Worm (Caenorhabditis elegans) whole organism, mixed stage, embryonic: ENCODE results near the gene F20C5.6.
A peak's percentile ranks its signal among the peaks of the same experiment; 100 is the strongest.

Experiments used
- M03D4.4 ChIP-seq: sonication (generic microtip); optimal IDR thresholded peaks from 2 replicates; lab custom pipeline; 2017; ENCODE audit warnings: mild to moderate bottlenecking, missing genetic modification characterization, missing compliant biosample characterization
- bed-3 ChIP-seq: fragments of 200-800 bp; sonication (Bioruptor generic); optimal IDR thresholded peaks from 3 replicates; lab custom pipeline; 2018; ENCODE audit warnings: mild to moderate bottlenecking, missing genetic modification characterization, moderate library complexity, missing compliant biosample characterization
- blmp-1 ChIP-seq: fragments of 150-350 bp; optimal IDR thresholded peaks from 2 replicates; lab custom pipeline; 2014; ENCODE audit warnings: missing biosample characterization, missing genetic modification characterization
- ceh-43 ChIP-seq: fragments of 200-800 bp; sonication (Bioruptor generic); optimal IDR thresholded peaks from 2 replicates; lab custom pipeline; 2018; ENCODE audit warnings: mild to moderate bottlenecking, missing genetic modification characterization, moderate library complexity, missing compliant biosample characterization
- ceh-83 ChIP-seq: fragments of 200-800 bp; sonication (Bioruptor generic); optimal IDR thresholded peaks from 2 replicates; lab custom pipeline; 2018; ENCODE audit warnings: mild to moderate bottlenecking, missing genetic modification characterization, missing compliant biosample characterization
- ces-1 ChIP-seq: fragments of 150-350 bp; optimal IDR thresholded peaks from 2 replicates; lab custom pipeline; 2014; ENCODE audit warnings: missing biosample characterization, missing genetic modification reagents, missing genetic modification characterization
- cnd-1 ChIP-seq: fragments of 200-800 bp; sonication (Bioruptor generic); optimal IDR thresholded peaks from 2 replicates; lab custom pipeline; 2018; ENCODE audit warnings: mild to moderate bottlenecking, missing genetic modification characterization, missing compliant biosample characterization
- drap-1 ChIP-seq: fragments of 200-800 bp; sonication (Bioruptor generic); optimal IDR thresholded peaks from 3 replicates; lab custom pipeline; 2018; ENCODE audit warnings: mild to moderate bottlenecking, missing genetic modification characterization, missing compliant biosample characterization
- elt-1 ChIP-seq: sonication (generic microtip); optimal IDR thresholded peaks from 2 replicates; lab custom pipeline; 2017; ENCODE audit warnings: missing genetic modification characterization, mild to moderate bottlenecking, missing compliant biosample characterization, antibody characterized with exemption, moderate library complexity, borderline replicate concordance; ENCODE audit not compliant: insufficient read depth
- elt-3 ChIP-seq: fragments of 150-350 bp; optimal IDR thresholded peaks from 2 replicates; lab custom pipeline; 2014; ENCODE audit warnings: missing biosample characterization, missing genetic modification characterization
- flh-1 ChIP-seq: fragments of 200-800 bp; sonication (Bioruptor generic); optimal IDR thresholded peaks from 2 replicates; lab custom pipeline; 2018; ENCODE audit warnings: mild to moderate bottlenecking, missing genetic modification characterization, moderate library complexity, missing compliant biosample characterization
- ham-2 ChIP-seq: fragments of 200-800 bp; sonication (Bioruptor generic); optimal IDR thresholded peaks from 2 replicates; lab custom pipeline; 2018; ENCODE audit warnings: mild to moderate bottlenecking, missing genetic modification characterization, missing compliant biosample characterization
- hlh-1 ChIP-seq: fragments of 150-350 bp; optimal IDR thresholded peaks from 2 replicates; lab custom pipeline; 2014; ENCODE audit warnings: missing biosample characterization, missing genetic modification reagents, missing genetic modification characterization
- lin-13 ChIP-seq: fragments of 150-350 bp; optimal IDR thresholded peaks from 2 replicates; lab custom pipeline; 2014; ENCODE audit warnings: missing biosample characterization, missing genetic modification characterization
- lin-32 ChIP-seq: fragments of 200-800 bp; sonication (Bioruptor generic); optimal IDR thresholded peaks from 2 replicates; lab custom pipeline; 2018; ENCODE audit warnings: mild to moderate bottlenecking, missing genetic modification characterization, missing compliant biosample characterization
- lsy-2 ChIP-seq: fragments of 150-350 bp; optimal IDR thresholded peaks from 2 replicates; lab custom pipeline; 2014; ENCODE audit warnings: missing biosample characterization, missing genetic modification characterization
- mab-5 ChIP-seq: fragments of 150-350 bp; optimal IDR thresholded peaks from 2 replicates; lab custom pipeline; 2014; ENCODE audit warnings: missing biosample characterization, missing genetic modification characterization
- mep-1 ChIP-seq: fragments of 150-350 bp; optimal IDR thresholded peaks from 2 replicates; lab custom pipeline; 2017; ENCODE audit warnings: missing biosample characterization, missing genetic modification reagents, missing genetic modification characterization, inconsistent platforms
- mls-2 ChIP-seq: sonication (generic microtip); optimal IDR thresholded peaks from 2 replicates; lab custom pipeline; 2016; ENCODE audit warnings: mild to moderate bottlenecking, missing genetic modification characterization, moderate library complexity, missing compliant biosample characterization
- nhr-12 ChIP-seq: fragments of 150-350 bp; optimal IDR thresholded peaks from 2 replicates; lab custom pipeline; 2014; ENCODE audit warnings: missing biosample characterization, missing genetic modification characterization
- nhr-2 ChIP-seq: fragments of 150-350 bp; optimal IDR thresholded peaks from 2 replicates; lab custom pipeline; 2014; ENCODE audit warnings: missing biosample characterization, missing genetic modification characterization
- nhr-237 ChIP-seq: fragments of 150-350 bp; optimal IDR thresholded peaks from 2 replicates; lab custom pipeline; 2014; ENCODE audit warnings: missing biosample characterization, missing genetic modification characterization
- nhr-28 ChIP-seq: fragments of 150-350 bp; optimal IDR thresholded peaks from 2 replicates; lab custom pipeline; 2014; ENCODE audit warnings: missing biosample characterization, missing genetic modification characterization
- nhr-76 ChIP-seq: sonication (generic microtip); optimal IDR thresholded peaks from 2 replicates; lab custom pipeline; 2017; ENCODE audit warnings: missing biosample characterization, missing genetic modification characterization
- pha-4 ChIP-seq: fragments of 150-350 bp; optimal IDR thresholded peaks from 2 replicates; lab custom pipeline; 2018; ENCODE audit warnings: missing biosample characterization, missing genetic modification reagents, missing genetic modification characterization
- sem-2 ChIP-seq: fragments of 200-800 bp; sonication (Bioruptor generic); optimal IDR thresholded peaks from 2 replicates; lab custom pipeline; 2018; ENCODE audit warnings: mild to moderate bottlenecking, missing genetic modification characterization, missing compliant biosample characterization
- snpc-4 ChIP-seq: fragments of 150-350 bp; optimal IDR thresholded peaks from 2 replicates; lab custom pipeline; 2014; ENCODE audit warnings: missing biosample characterization, missing genetic modification characterization
- sptf-1 ChIP-seq: sonication (generic microtip); optimal IDR thresholded peaks from 2 replicates; lab custom pipeline; 2017; ENCODE audit warnings: mild to moderate bottlenecking, missing genetic modification characterization, moderate library complexity, missing compliant biosample characterization
- tbx-8 ChIP-seq: fragments of 200-800 bp; sonication (Bioruptor generic); optimal IDR thresholded peaks from 2 replicates; lab custom pipeline; 2018; ENCODE audit warnings: mild to moderate bottlenecking, missing genetic modification characterization, moderate library complexity, missing compliant biosample characterization
- unc-120 ChIP-seq: sonication (generic microtip); optimal IDR thresholded peaks from 2 replicates; lab custom pipeline; 2017; ENCODE audit warnings: missing genetic modification characterization, missing compliant biosample characterization; ENCODE audit not compliant: poor library complexity, severe bottlenecking
- unc-39 ChIP-seq: fragments of 150-350 bp; optimal IDR thresholded peaks from 2 replicates; lab custom pipeline; 2014; ENCODE audit warnings: missing biosample characterization, missing genetic modification characterization
- unc-62 ChIP-seq: fragments of 150-350 bp; optimal IDR thresholded peaks from 2 replicates; lab custom pipeline; 2014; ENCODE audit warnings: missing biosample characterization, missing genetic modification reagents, missing genetic modification characterization
- zip-8 ChIP-seq: fragments of 150-350 bp; optimal IDR thresholded peaks from 2 replicates; lab custom pipeline; 2014; ENCODE audit warnings: missing biosample characterization, missing genetic modification characterization
- ztf-11 ChIP-seq: fragments of 150-350 bp; optimal IDR thresholded peaks from 2 replicates; lab custom pipeline; 2014; ENCODE audit warnings: missing biosample characterization, missing genetic modification characterization

The F20C5.6 gene

DNA sequence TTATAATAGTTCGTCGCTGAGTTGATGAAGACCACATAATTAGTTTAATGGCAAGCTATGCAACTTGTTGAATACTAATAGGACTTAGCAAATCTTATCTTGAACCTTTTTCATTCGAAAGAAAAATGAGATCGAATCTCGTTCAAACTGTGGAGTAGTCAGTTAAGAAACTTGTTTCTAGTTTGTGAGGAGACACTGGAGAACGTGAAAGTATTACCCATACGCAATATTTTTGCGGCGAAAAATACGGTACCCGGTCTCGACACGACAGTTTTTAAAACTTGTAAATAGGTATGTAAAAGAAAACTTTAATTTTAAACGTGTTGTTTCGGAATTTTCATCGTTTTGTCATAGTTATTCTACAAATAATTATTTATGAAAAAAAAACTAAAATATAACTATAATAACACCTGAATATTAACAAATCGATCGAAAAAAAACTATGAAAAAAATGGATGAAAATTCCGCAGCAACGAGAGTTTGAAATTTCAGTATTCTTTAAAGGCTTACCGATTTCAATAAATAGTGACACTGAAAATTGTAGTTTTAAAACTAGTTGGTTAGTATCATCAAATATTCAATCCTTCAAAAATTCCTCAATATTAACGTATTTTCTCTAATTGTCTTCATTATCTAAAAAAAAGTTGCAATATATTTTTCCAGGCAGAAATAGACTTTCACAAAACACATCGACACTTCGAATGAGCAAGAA lies 27.3 kb downstream of the F20C5.6 start, which contains the start of the genes F20C5.7 and parg-1:
Gene F20C5.7, minus strand, starts transcription at position 101 of the 712 bp plus-strand sequence.
Gene parg-1, plus strand, starts transcription at position 662 of the 712 bp plus-strand sequence.
- no peak for TF ChIP-seq nhr-76 (tag; lab: Kevin White, UChicago)
- no peak for TF ChIP-seq sptf-1 (tag; lab: Kevin White, UChicago)
- TF ChIP-seq tbx-8 (GFP tag; lab: Kevin White, UChicago) = no peak
- TF ChIP-seq elt-1 (tag; lab: Kevin White, UChicago) = no peak
- TF ChIP-seq snpc-4 (tag; lab: Kevin White, UChicago) = no peak
- no peak for TF ChIP-seq ztf-11 (tag; lab: Kevin White, UChicago)
- TF ChIP-seq nhr-2 = no peak
- no peak for TF ChIP-seq mab-5 (tag; lab: Kevin White, UChicago)
- TF ChIP-seq drap-1 (GFP tag; lab: Kevin White, UChicago) = no peak
- TF ChIP-seq lin-13 (tag; lab: Kevin White, UChicago) = no peak
- no peak for TF ChIP-seq pha-4 (tag; lab: Kevin White, UChicago)
- TF ChIP-seq unc-120 (tag; lab: Kevin White, UChicago) = no peak
- no peak for TF ChIP-seq unc-39 (tag; lab: Kevin White, UChicago)
- no peak for TF ChIP-seq cnd-1
- TF ChIP-seq M03D4.4 = no peak
- no peak for TF ChIP-seq nhr-237 (tag; lab: Kevin White, UChicago)
- no peak for TF ChIP-seq ham-2
- no peak for TF ChIP-seq ces-1 (GFP tag; lab: Kevin White, UChicago)
- TF ChIP-seq mep-1 = no peak

DNA sequence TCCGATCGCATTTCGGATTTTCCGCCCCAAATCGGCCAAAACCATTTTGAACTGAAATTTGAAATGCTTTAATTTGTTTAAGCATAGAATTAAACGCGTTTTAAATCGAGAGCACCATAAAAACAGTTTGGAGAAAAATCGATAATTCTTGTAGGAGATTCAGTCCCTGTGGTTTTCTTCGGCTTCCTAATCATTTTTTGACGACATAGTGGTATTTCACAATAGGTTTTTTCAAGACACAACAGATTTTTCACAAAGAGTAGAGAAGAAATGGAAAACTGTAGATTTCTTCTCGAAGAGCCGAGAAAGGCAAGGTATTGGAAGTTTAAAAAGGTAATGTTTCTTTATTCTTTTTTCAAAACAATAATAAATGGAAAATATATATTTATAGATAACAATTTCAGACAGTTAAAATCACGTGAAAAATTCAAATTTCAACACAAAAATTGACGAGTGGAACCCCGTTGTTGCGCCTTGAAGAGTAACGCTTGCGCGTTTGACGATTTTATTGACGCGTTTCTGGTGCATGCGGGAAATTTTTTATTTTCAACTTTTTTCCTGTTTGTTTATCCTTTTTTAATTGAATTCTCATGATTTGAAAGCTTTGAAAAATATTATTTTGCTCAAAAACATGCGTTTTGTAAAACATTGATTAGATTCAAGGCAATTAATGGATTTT lies 29.2 kb downstream of the F20C5.6 start, which contains the start of gene F21D5.7:
Gene F21D5.7, minus strand, starts transcription at position 51 of the 679 bp plus-strand sequence.
- TF ChIP-seq lsy-2 (tag; lab: Kevin White, UChicago) (peak; percentile 65), mep-1 (peak; percentile 49), unc-62 (GFP tag; lab: Kevin White, UChicago) (no peak), flh-1 (no peak), ces-1 (GFP tag; lab: Kevin White, UChicago) (peak; percentile 28), bed-3 (no peak), tbx-8 (GFP tag; lab: Kevin White, UChicago) (no peak), lin-13 (tag; lab: Kevin White, UChicago) (peak; percentile 1), nhr-76 (tag; lab: Kevin White, UChicago) (no peak), sem-2 (GFP tag; lab: Kevin White, UChicago) (no peak), sptf-1 (tag; lab: Kevin White, UChicago) (peak; percentile 31), elt-3 (no peak), pha-4 (tag; lab: Kevin White, UChicago) (peak; percentile 36), blmp-1 (no peak), drap-1 (GFP tag; lab: Kevin White, UChicago) (no peak), nhr-237 (tag; lab: Kevin White, UChicago) (peak; percentile 33)

DNA sequence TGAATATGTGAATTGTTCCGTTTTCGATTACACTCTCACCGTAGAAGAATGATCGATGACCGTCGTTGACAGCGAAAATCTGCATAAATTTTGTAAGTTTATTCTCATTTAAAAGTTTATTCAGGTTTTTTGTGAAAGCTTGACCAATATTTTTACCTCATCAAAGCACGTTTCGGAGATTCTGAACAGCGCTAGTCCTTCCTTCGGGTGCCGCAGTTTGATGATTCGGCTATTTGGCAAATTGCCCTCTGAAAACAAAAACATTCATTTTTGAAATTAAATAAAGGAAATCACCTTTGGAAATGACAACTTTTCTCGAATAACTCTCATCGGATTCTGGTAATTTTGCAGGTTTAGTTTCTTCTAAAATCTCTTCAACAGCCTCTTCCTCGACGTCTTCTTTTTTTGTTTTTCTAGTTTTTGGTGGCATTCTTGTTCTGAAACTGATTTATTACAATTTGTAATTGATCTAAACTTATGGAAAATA lies 32.0 kb downstream of the F20C5.6 start, which contains the start of gene F21D5.6:
Gene F21D5.6, minus strand, starts transcription at position 437 of the 487 bp plus-strand sequence.
- TF ChIP-seq unc-39 (tag; lab: Kevin White, UChicago) (no peak), ceh-43 (no peak), nhr-2 (no peak), elt-1 (tag; lab: Kevin White, UChicago) (no peak), tbx-8 (GFP tag; lab: Kevin White, UChicago) (no peak), unc-120 (tag; lab: Kevin White, UChicago) (no peak), sptf-1 (tag; lab: Kevin White, UChicago) (no peak), mep-1 (no peak), cnd-1 (no peak), unc-62 (GFP tag; lab: Kevin White, UChicago) (no peak), lin-32 (GFP tag; lab: Kevin White, UChicago) (no peak), zip-8 (tag; lab: Kevin White, UChicago) (no peak), snpc-4 (tag; lab: Kevin White, UChicago) (no peak), lin-13 (tag; lab: Kevin White, UChicago) (no peak), nhr-28 (no peak)

DNA sequence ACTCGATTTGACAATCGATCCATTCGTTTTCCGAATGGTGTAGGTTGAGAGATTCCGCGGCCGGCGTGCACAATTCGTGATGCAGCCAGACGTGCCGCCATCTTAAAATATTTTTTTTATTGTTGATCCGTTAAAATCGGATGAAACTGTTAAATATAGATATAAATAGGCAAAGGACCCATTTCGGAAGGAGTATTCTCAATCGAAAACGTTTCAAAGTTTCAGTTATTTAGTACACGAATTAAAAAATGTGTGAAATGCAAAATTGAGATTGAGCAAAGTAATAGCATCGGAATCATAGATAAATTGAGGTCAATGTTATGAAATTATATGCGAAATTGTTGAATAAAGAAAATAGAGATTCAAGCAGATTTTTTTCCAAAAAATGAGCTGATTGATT lies 33.1 kb downstream of the F20C5.6 start, which contains the start of gene mrps-33:
Gene mrps-33, minus strand, starts transcription at position 101 of the 400 bp plus-strand sequence.
- no peak for TF ChIP-seq lin-32 (GFP tag; lab: Kevin White, UChicago)
- TF ChIP-seq snpc-4 (tag; lab: Kevin White, UChicago) = no peak
- no peak for TF ChIP-seq nhr-12 (tag; lab: Kevin White, UChicago)
- no peak for TF ChIP-seq sem-2 (GFP tag; lab: Kevin White, UChicago)
- no peak for TF ChIP-seq flh-1
- no peak for TF ChIP-seq nhr-2
- TF ChIP-seq ceh-43 = no peak
- no peak for TF ChIP-seq tbx-8 (GFP tag; lab: Kevin White, UChicago)
- TF ChIP-seq M03D4.4 = no peak
- no peak for TF ChIP-seq ceh-83
- no peak for TF ChIP-seq ztf-11 (tag; lab: Kevin White, UChicago)
- no peak for TF ChIP-seq zip-8 (tag; lab: Kevin White, UChicago)
- TF ChIP-seq drap-1 (GFP tag; lab: Kevin White, UChicago) = no peak
- no peak for TF ChIP-seq hlh-1 (tag; lab: Kevin White, UChicago)
- no peak for TF ChIP-seq unc-120 (tag; lab: Kevin White, UChicago)
- TF ChIP-seq elt-1 (tag; lab: Kevin White, UChicago) = no peak
- no peak for TF ChIP-seq mls-2 (tag; lab: Kevin White, UChicago)
